Worm (Caenorhabditis elegans): ENCODE results near the gene C52B9.8.
A peak's percentile ranks its signal among the peaks of the same experiment; 100 is the strongest.

C52B9.8 gene

DNA sequence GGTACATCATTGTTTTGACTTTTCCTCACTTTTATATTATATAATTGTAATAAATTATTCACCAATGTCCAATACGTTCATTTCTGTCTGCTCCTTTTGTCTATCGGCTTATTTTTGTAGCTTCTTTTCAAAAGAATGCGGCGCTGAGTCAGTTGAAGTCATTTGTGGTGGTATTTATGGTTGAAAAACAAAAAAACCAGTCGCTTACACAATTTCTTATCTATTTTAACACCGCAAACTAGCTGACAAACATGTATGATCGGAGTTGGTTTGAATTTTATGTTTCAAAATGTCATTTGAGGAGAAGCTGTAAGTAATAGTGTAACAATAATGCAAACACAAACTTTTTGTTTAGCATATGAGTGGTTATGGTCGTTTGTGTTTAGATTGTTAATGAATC is 27.6 kb downstream of the C52B9.8 start, which contains the start of gene ets-10:
Gene ets-10, plus strand, starts transcription at position 201 of the 400 bp plus-strand sequence.
- TF ChIP-seq daf-16 (GFP tag; optimal IDR thresholded peaks at IDR 0.05) (no peak), daf-16 (tag; optimal IDR thresholded peaks at IDR 0.05) (peak; percentile 82), unc-130 (GFP tag; optimal IDR thresholded peaks at IDR 0.05) (no peak), pqm-1 (tag; optimal IDR thresholded peaks at IDR 0.05) (peak; percentile 52), spr-1 (tag; optimal IDR thresholded peaks at IDR 0.05) (no peak), nhr-28 (tag; optimal IDR thresholded peaks at IDR 0.05) (peak; percentile 65), zfp-2 (tag; optimal IDR thresholded peaks at IDR 0.05) (no peak), madf-5 (GFP tag; IDR thresholded peaks at IDR 0.05) (no peak), arid-1 (GFP tag; conservative IDR thresholded peaks at IDR 0.05) (no peak), vab-7 (GFP tag; IDR thresholded peaks at IDR 0.05) (no peak), php-3 (GFP tag; IDR thresholded peaks at IDR 0.05) (peak; percentile 46; the same call in 1 of the 2 replicates), rbr-2 (tag; optimal IDR thresholded peaks at IDR 0.05) (no peak), hmg-1.1 (GFP tag; IDR thresholded peaks at IDR 0.05) (no peak), T20F7.1 (GFP tag; optimal IDR thresholded peaks at IDR 0.05) (no peak), jun-1 (tag; optimal IDR thresholded peaks at IDR 0.05) (no peak), egl-43 (GFP tag; IDR thresholded peaks at IDR 0.05) (no peak), Y48G9A.11 (GFP tag; IDR thresholded peaks at IDR 0.05) (no peak), nhr-6 (tag; optimal IDR thresholded peaks at IDR 0.05) (peak; percentile 56), ceh-32 (tag; optimal IDR thresholded peaks at IDR 0.05; ENCODE audit: poor library complexity) (no peak), nhr-76 (tag; optimal IDR thresholded peaks at IDR 0.05) (no peak), spr-3 (GFP tag; optimal IDR thresholded peaks at IDR 0.05) (no peak), ZK546.5 (tag; optimal IDR thresholded peaks at IDR 0.05) (no peak), unc-39 (tag; optimal IDR thresholded peaks at IDR 0.05) (no peak), unc-62 (GFP tag; optimal IDR thresholded peaks at IDR 0.05 in 1 of 2) (no peak), unc-62 (tag; optimal IDR thresholded peaks at IDR 0.05) (no peak), zip-2 (tag; optimal IDR thresholded peaks at IDR 0.05) (no peak), ceh-20 (GFP tag; IDR thresholded peaks at IDR 0.05) (no peak), dve-1 (tag; optimal IDR thresholded peaks at IDR 0.05; ENCODE audit: insufficient read depth) (peak; percentile 31), Y75B8A.6 (GFP tag; IDR thresholded peaks at IDR 0.05) (no peak)

ce11 chrX:4282380-4282779 is 29.2 kb downstream of the C52B9.8 start, which contains the start of gene C52B9.19:
Gene C52B9.19, plus strand, starts transcription at chrX:4282555.
- TF ChIP-seq daf-16 (GFP tag; optimal IDR thresholded peaks at IDR 0.05) (no peak), daf-16 (tag; optimal IDR thresholded peaks at IDR 0.05) (peak; percentile 53), unc-62 (GFP tag; optimal IDR thresholded peaks at IDR 0.05 in 1 of 2) (peak in 1 of 2 experiments; percentile 76), unc-62 (tag; optimal IDR thresholded peaks at IDR 0.05) (no peak), pqm-1 (tag; optimal IDR thresholded peaks at IDR 0.05) (peak; percentile 30), egl-27 (tag; optimal IDR thresholded peaks at IDR 0.05) (no peak), nhr-28 (tag; optimal IDR thresholded peaks at IDR 0.05) (peak; percentile 43), hlh-11 (tag; optimal IDR thresholded peaks at IDR 0.05) (peak; percentile 1), nhr-25 (tag; optimal IDR thresholded peaks at IDR 0.05; ENCODE audit: borderline replicate concordance, insufficient read depth) (no peak), aha-1 (tag) (peak; percentile 7), dve-1 (tag; optimal IDR thresholded peaks at IDR 0.05; ENCODE audit: insufficient read depth) (peak; percentile 4), Y48G9A.11 (GFP tag; IDR thresholded peaks at IDR 0.05) (no peak), php-3 (GFP tag; IDR thresholded peaks at IDR 0.05) (0 out of 2 replicates have a peak, but pooled peaks have one; percentile 46)

DNA sequence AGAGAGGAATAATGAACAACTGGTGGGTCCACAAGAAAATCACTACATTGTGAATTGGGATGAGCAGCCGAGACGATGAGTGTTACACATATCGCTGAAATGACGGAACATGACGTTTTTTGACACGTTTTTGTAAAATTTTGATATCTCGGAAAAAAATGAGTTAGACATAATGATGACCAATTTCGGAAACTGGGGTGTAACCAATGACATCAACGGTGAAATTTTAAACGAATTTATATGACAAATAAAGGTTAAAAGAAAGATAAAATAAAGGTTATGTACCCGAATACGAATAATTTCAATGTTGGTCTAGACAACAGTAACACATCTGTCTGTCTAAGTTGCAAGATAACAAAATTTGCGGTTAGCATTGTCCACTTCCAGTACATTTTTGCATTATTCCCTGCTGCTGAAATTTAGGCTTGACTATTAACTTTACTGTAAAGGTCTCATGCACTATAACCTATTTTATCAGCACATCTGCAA is 32.2 kb downstream of the C52B9.8 start, which contains the start of the genes twk-28 and ets-9:
Gene twk-28, minus strand, starts transcription at position 51 of the 489 bp plus-strand sequence.
Gene ets-9, plus strand, starts transcription at position 410 of the 489 bp plus-strand sequence.
- TF ChIP-seq zag-1 (tag; optimal IDR thresholded peaks at IDR 0.05) (no peak), sdz-12 (GFP tag; optimal IDR thresholded peaks at IDR 0.05) (no peak), aha-1 (tag) (peak; percentile 89), unc-62 (GFP tag; optimal IDR thresholded peaks at IDR 0.05 in 1 of 2) (peak in 1 of 2 experiments; percentile 95), unc-62 (tag; optimal IDR thresholded peaks at IDR 0.05) (no peak), vab-7 (GFP tag; IDR thresholded peaks at IDR 0.05) (no peak), hmg-1.1 (GFP tag; IDR thresholded peaks at IDR 0.05) (no peak), nhr-10 (tag; optimal IDR thresholded peaks at IDR 0.05) (no peak), lin-15B (tag; optimal IDR thresholded peaks at IDR 0.05) (no peak), mxl-2 (GFP tag; conservative IDR thresholded peaks at IDR 0.05) (no peak), spr-1 (tag; optimal IDR thresholded peaks at IDR 0.05) (no peak)

Data from whole organism, L4 larva.